Fruit fly (Drosophila melanogaster): ENCODE results near the gene CG14626.
A peak's percentile ranks its signal among the peaks of the same experiment; 100 is the strongest.

Gene CG14626

dm6 chrX:1225859-1226258 lies 41.3 kb downstream of the CG14626 start:
- TF ChIP-seq rib (GFP tag; IDR thresholded peaks at IDR 0.05) (no peak), luna (GFP tag; optimal IDR thresholded peaks at IDR 0.05) (no peak), Xrp1 (GFP tag; IDR thresholded peaks at IDR 0.05) (no peak), CG6254 (GFP tag; optimal IDR thresholded peaks at IDR 0.05) (no peak), CG11560 (tag; IDR thresholded peaks at IDR 0.05) (no peak), crp (GFP tag; optimal IDR thresholded peaks at IDR 0.05) (no peak), usp (GFP tag; optimal IDR thresholded peaks at IDR 0.05) (no peak), sens (GFP tag) (no peak), Hr39 (optimal IDR thresholded peaks at IDR 0.05) (no peak), pho (GFP tag; optimal IDR thresholded peaks at IDR 0.05) (no peak), Med (GFP tag) (peak; percentile 63), Oaz (GFP tag; IDR thresholded peaks at IDR 0.05) (no peak), amos (GFP tag; IDR thresholded peaks at IDR 0.05; ENCODE audit: partially characterized antibody) (no peak), zen (tag; optimal IDR thresholded peaks at IDR 0.05) (peak; percentile 48), CG14050 (GFP tag; IDR thresholded peaks at IDR 0.05) (no peak), mirr (GFP tag; optimal IDR thresholded peaks at IDR 0.05) (no peak), CG11398 (GFP tag; optimal IDR thresholded peaks at IDR 0.05) (no peak)

dm6 chrX:1229098-1229497 lies 44.5 kb downstream of the CG14626 start:
- TF ChIP-seq D19A (tag; optimal IDR thresholded peaks at IDR 0.05) (peak; percentile 2), dm (GFP tag; optimal IDR thresholded peaks at IDR 0.05) (no peak), CG11723 (GFP tag; optimal IDR thresholded peaks at IDR 0.05) (no peak), ATbp (GFP tag; optimal IDR thresholded peaks at IDR 0.05) (peak; percentile 3), Nf-YB (GFP tag; optimal IDR thresholded peaks at IDR 0.05) (no peak), CG3726 (GFP tag; IDR thresholded peaks at IDR 0.05) (no peak), Med (GFP tag) (peak; percentile 42), fu2 (GFP tag; optimal IDR thresholded peaks at IDR 0.05) (no peak), CG7556 (GFP tag; optimal IDR thresholded peaks at IDR 0.05) (no peak), CG12219 (GFP tag; optimal IDR thresholded peaks at IDR 0.05) (no peak), CG2712 (tag; optimal IDR thresholded peaks at IDR 0.05) (peak; percentile 40), Tbp (GFP tag; optimal IDR thresholded peaks at IDR 0.05) (no peak), phol (tag; optimal IDR thresholded peaks at IDR 0.05) (no peak), CG31365 (tag; optimal IDR thresholded peaks at IDR 0.05) (no peak), CG12155 (GFP tag; optimal IDR thresholded peaks at IDR 0.05) (no peak), CG13296 (GFP tag; optimal IDR thresholded peaks at IDR 0.05) (no peak), CG10274 (GFP tag; optimal IDR thresholded peaks at IDR 0.05) (no peak), sens (GFP tag) (peak; percentile 60), CG18262 (tag; optimal IDR thresholded peaks at IDR 0.05) (peak; percentile 29), YL-1 (GFP tag; optimal IDR thresholded peaks at IDR 0.05) (no peak), Hsf (GFP tag; optimal IDR thresholded peaks at IDR 0.05) (no peak), prd (optimal IDR thresholded peaks at IDR 0.05) (no peak), prd (GFP tag; IDR thresholded peaks at IDR 0.05) (peak; percentile 18; the same call in 1 of the 3 replicates), CG30020 (tag; optimal IDR thresholded peaks at IDR 0.05) (no peak), Myb (GFP tag; optimal IDR thresholded peaks at IDR 0.05) (no peak), Ets65A (GFP tag) (no peak), NFAT (GFP tag; IDR thresholded peaks at IDR 0.05) (no peak), CG17385 (GFP tag; optimal IDR thresholded peaks at IDR 0.05) (no peak), ken (GFP tag; IDR thresholded peaks at IDR 0.05) (no peak; the same call in 2 of the 3 replicates), her (GFP tag; optimal IDR thresholded peaks at IDR 0.05) (no peak), CG4282 (GFP tag; optimal IDR thresholded peaks at IDR 0.05) (no peak), Side (GFP tag; optimal IDR thresholded peaks at IDR 0.05) (no peak), Adf1 (GFP tag; IDR thresholded peaks at IDR 0.05) (no peak), CG7963 (GFP tag; IDR thresholded peaks at IDR 0.05; ENCODE audit: partially characterized antibody) (no peak), shn (GFP tag; optimal IDR thresholded peaks at IDR 0.05) (no peak), CG12299 (tag; optimal IDR thresholded peaks at IDR 0.05) (no peak), CG9727 (GFP tag; optimal IDR thresholded peaks at IDR 0.05) (no peak), CG1024 (GFP tag; IDR thresholded peaks at IDR 0.05) (no peak)

Data from whole organism, embryonic.